Fruit fly (Drosophila melanogaster) whole organism, embryonic: ENCODE data around the gene Tpst.

ENCODE experiments used
- ATbp ChIP-seq: fragments of 200-800 bp; sonication (Bioruptor generic); optimal IDR thresholded peaks from 2 replicates; lab custom pipeline; 2017; ENCODE audit warnings: missing biosample characterization, mild to moderate bottlenecking, missing genetic modification characterization, missing genetic modification reagents
- Asciz ChIP-seq: fragments of 200-800 bp; sonication (Bioruptor generic); optimal IDR thresholded peaks from 2 replicates; lab custom pipeline; 2017; ENCODE audit warnings: missing biosample characterization, mild to moderate bottlenecking, missing genetic modification characterization, missing genetic modification reagents
- CG10366 ChIP-seq: fragments of 200-800 bp; sonication (Bioruptor generic); IDR thresholded peaks from 2 replicates; pipeline ENCODE4 v1.3.6; 2022; ENCODE audit warnings: missing biosample characterization, missing genetic modification characterization
- CG10543 ChIP-seq: fragments of 200-800 bp; sonication (Bioruptor generic); optimal IDR thresholded peaks from 3 replicates; lab custom pipeline; 2017; ENCODE audit warnings: missing biosample characterization, mild to moderate bottlenecking, missing genetic modification characterization, moderate library complexity
- CG10959 ChIP-seq: fragments of 200-800 bp; sonication (Bioruptor generic); IDR thresholded peaks from 2 replicates; pipeline ENCODE4 v1.3.6; 2022; ENCODE audit warnings: missing biosample characterization, missing genetic modification characterization
- CG14965 ChIP-seq: fragments of 200-800 bp; sonication (Bioruptor generic); optimal IDR thresholded peaks from 2 replicates; lab custom pipeline; 2016; ENCODE audit warnings: missing biosample characterization, missing genetic modification characterization, borderline replicate concordance
- CG1603 ChIP-seq: fragments of 200-800 bp; sonication (Bioruptor generic); optimal IDR thresholded peaks from 2 replicates; lab custom pipeline; 2019; ENCODE audit warnings: missing biosample characterization, mild to moderate bottlenecking, missing genetic modification characterization, moderate library complexity
- CG17612 ChIP-seq: fragments of 200-800 bp; sonication (Bioruptor generic); IDR thresholded peaks from 2 replicates; pipeline ENCODE4 v1.3.6; 2022; ENCODE audit warnings: missing biosample characterization, missing genetic modification characterization
- CG17829 ChIP-seq: fragments of 200-800 bp; optimal IDR thresholded peaks from 2 replicates; lab custom pipeline; 2019; ENCODE audit warnings: missing biosample characterization, mild to moderate bottlenecking, missing genetic modification characterization, moderate library complexity
- CG2116 ChIP-seq: fragments of 200-800 bp; sonication (Bioruptor generic); optimal IDR thresholded peaks from 3 replicates; lab custom pipeline; 2018; ENCODE audit warnings: missing biosample characterization, mild to moderate bottlenecking, missing genetic modification characterization
- CG30431 ChIP-seq: fragments of 200-800 bp; sonication (Bioruptor generic); optimal IDR thresholded peaks from 2 replicates; lab custom pipeline; 2017; ENCODE audit warnings: missing biosample characterization, missing genetic modification characterization
- CG34224 ChIP-seq: fragments of 200-800 bp; sonication (Bioruptor generic); IDR thresholded peaks from 3 replicates; pipeline ENCODE4 v1.3.6; 2022; ENCODE audit warnings: missing biosample characterization, missing genetic modification characterization; ENCODE audit not compliant: partially characterized antibody
- CG4328 ChIP-seq: fragments of 200-800 bp; sonication (Bioruptor generic); optimal IDR thresholded peaks from 3 replicates; lab custom pipeline; 2017; ENCODE audit warnings: missing biosample characterization, missing genetic modification reagents, missing genetic modification characterization
- CG5245 ChIP-seq: fragments of 200-800 bp; sonication (Bioruptor generic); optimal IDR thresholded peaks from 3 replicates; lab custom pipeline; 2016; ENCODE audit warnings: missing biosample characterization, missing genetic modification characterization
- CG6654 ChIP-seq: fragments of 200-800 bp; sonication (Bioruptor generic); optimal IDR thresholded peaks from 2 replicates; lab custom pipeline; 2017; ENCODE audit warnings: missing biosample characterization, mild to moderate bottlenecking, missing genetic modification characterization
- CG7987 ChIP-seq: fragments of 200-800 bp; sonication (Bioruptor generic); optimal IDR thresholded peaks from 2 replicates; lab custom pipeline; 2018; ENCODE audit warnings: missing biosample characterization, mild to moderate bottlenecking, missing genetic modification characterization, moderate library complexity
- CG8924 ChIP-seq: fragments of 200-800 bp; optimal IDR thresholded peaks from 3 replicates; lab custom pipeline; 2019; ENCODE audit warnings: missing biosample characterization, mild to moderate bottlenecking, missing genetic modification characterization, moderate library complexity
- CG9215 ChIP-seq: fragments of 200-800 bp; sonication (Bioruptor generic); IDR thresholded peaks from 2 replicates; pipeline ENCODE4 v1.3.6; 2022; ENCODE audit warnings: missing biosample characterization, missing genetic modification characterization
- CG9817 ChIP-seq: fragments of 200-800 bp; sonication (Bioruptor generic); optimal IDR thresholded peaks from 2 replicates; lab custom pipeline; 2018; ENCODE audit warnings: missing biosample characterization, mild to moderate bottlenecking, missing genetic modification characterization, moderate library complexity
- D19A ChIP-seq: fragments of 200-800 bp; optimal IDR thresholded peaks from 3 replicates; lab custom pipeline; 2019; ENCODE audit warnings: missing biosample characterization, mild to moderate bottlenecking, missing genetic modification characterization, moderate library complexity
- Dad ChIP-seq: fragments of 200-800 bp; sonication (Bioruptor generic); optimal IDR thresholded peaks from 3 replicates; lab custom pipeline; 2016; ENCODE audit warnings: missing biosample characterization, missing genetic modification characterization
- Dip2 ChIP-seq: fragments of 200-800 bp; sonication (Bioruptor generic); IDR thresholded peaks from 2 replicates; pipeline ENCODE4 v1.3.6; 2022; ENCODE audit warnings: missing biosample characterization, missing genetic modification characterization
- Dll ChIP-seq: fragments of 200-800 bp; sonication (Bioruptor generic); IDR thresholded peaks from 4 replicates; pipeline ENCODE4 v1.3.6; 2022; ENCODE audit warnings: missing biosample characterization, missing genetic modification characterization; ENCODE audit not compliant: partially characterized antibody
- Drgx ChIP-seq: fragments of 200-800 bp; sonication (Bioruptor generic); IDR thresholded peaks from 2 replicates; pipeline ENCODE4 v1.3.6; 2022; ENCODE audit warnings: missing biosample characterization, missing genetic modification characterization
- HLH3B ChIP-seq: fragments of 200-800 bp; sonication (Bioruptor generic); IDR thresholded peaks from 2 replicates; pipeline ENCODE4 v1.3.6; 2022; ENCODE audit warnings: missing biosample characterization, missing genetic modification characterization
- Hr51 ChIP-seq, 2 experiments: fragments of 200-800 bp; sonication (Bioruptor generic); optimal IDR thresholded peaks; 2 replicates in 1 of 2; 3 replicates in 1 of 2; lab custom pipeline; 2016 to 2018; ENCODE audit warnings: missing biosample characterization in 2 of 2, missing genetic modification characterization in 2 of 2, mild to moderate bottlenecking in 1 of 2, moderate library complexity in 1 of 2
- NK7.1 ChIP-seq: fragments of 200-800 bp; sonication (Bioruptor generic); optimal IDR thresholded peaks from 3 replicates; lab custom pipeline; 2016; ENCODE audit warnings: missing biosample characterization, missing genetic modification characterization
- Oaz ChIP-seq: fragments of 200-800 bp; sonication (Bioruptor generic); IDR thresholded peaks from 2 replicates; pipeline ENCODE4 v1.3.6; 2022; ENCODE audit warnings: missing biosample characterization, missing genetic modification characterization
- PHDP ChIP-seq: fragments of 200-800 bp; sonication (Bioruptor generic); optimal IDR thresholded peaks from 3 replicates; lab custom pipeline; 2018; ENCODE audit warnings: missing biosample characterization, mild to moderate bottlenecking, missing genetic modification characterization, moderate library complexity
- Sin3A ChIP-seq: fragments of >200 bp; optimal IDR thresholded peaks from 2 replicates; lab custom pipeline; 2018
- Vsx1 ChIP-seq: fragments of 200-800 bp; sonication (Bioruptor generic); optimal IDR thresholded peaks from 2 replicates; lab custom pipeline; 2017; ENCODE audit warnings: missing biosample characterization, mild to moderate bottlenecking, missing genetic modification characterization, missing genetic modification reagents
- al ChIP-seq: fragments of 200-800 bp; sonication (Bioruptor generic); IDR thresholded peaks from 2 replicates; pipeline ENCODE4 v1.3.6; 2022; ENCODE audit warnings: missing biosample characterization, missing genetic modification characterization
- az2 ChIP-seq: fragments of 200-800 bp; sonication (Bioruptor generic); optimal IDR thresholded peaks from 3 replicates; lab custom pipeline; 2016; ENCODE audit warnings: missing biosample characterization, missing genetic modification characterization
- croc ChIP-seq: fragments of 200-800 bp; sonication (Bioruptor generic); conservative IDR thresholded peaks from 3 replicates; pipeline ENCODE4 v1.3.6; 2022; ENCODE audit warnings: missing biosample characterization, missing genetic modification characterization
- dan ChIP-seq: fragments of 200-800 bp; sonication (Bioruptor generic); IDR thresholded peaks from 2 replicates; pipeline ENCODE4 v1.3.6; 2022; ENCODE audit warnings: missing biosample characterization, missing genetic modification characterization
- ind ChIP-seq: fragments of 200-800 bp; sonication (Bioruptor generic); optimal IDR thresholded peaks from 3 replicates; lab custom pipeline; 2016; ENCODE audit warnings: missing biosample characterization, missing genetic modification characterization
- knrl ChIP-seq: fragments of 200-800 bp; sonication (Bioruptor generic); IDR thresholded peaks from 3 replicates; pipeline ENCODE4 v1.3.6; 2022; ENCODE audit warnings: missing biosample characterization, missing genetic modification characterization; ENCODE audit not compliant: partially characterized antibody
- lmd ChIP-seq: fragments of 200-800 bp; sonication (Bioruptor generic); IDR thresholded peaks from 2 replicates; pipeline ENCODE4 v1.3.6; 2022; ENCODE audit warnings: missing biosample characterization, missing genetic modification characterization
- mirr ChIP-seq: fragments of 200-800 bp; sonication (Bioruptor generic); optimal IDR thresholded peaks from 3 replicates; lab custom pipeline; 2018; ENCODE audit warnings: missing biosample characterization, mild to moderate bottlenecking, missing genetic modification characterization
- nom ChIP-seq: fragments of 200-800 bp; sonication (Bioruptor generic); optimal IDR thresholded peaks from 2 replicates; lab custom pipeline; 2017; ENCODE audit warnings: missing biosample characterization, missing genetic modification characterization, mild to moderate bottlenecking, moderate library complexity, missing genetic modification reagents
- oc ChIP-seq: fragments of 200-800 bp; sonication (Bioruptor generic); optimal IDR thresholded peaks from 2 replicates; lab custom pipeline; 2018; ENCODE audit warnings: missing biosample characterization, mild to moderate bottlenecking, missing genetic modification characterization, moderate library complexity
- sc ChIP-seq, 3 experiments: fragments of >200 bp in 2 of 3; fragments of 200-800 bp in 1 of 3; sonication (Bioruptor generic) in 1 of 3; optimal IDR thresholded peaks; 2 replicates in 2 of 3; 3 replicates in 1 of 3; lab custom pipeline; 2017; ENCODE audit warnings: mild to moderate bottlenecking in 1 of 3, missing biosample characterization in 1 of 3, missing genetic modification characterization in 1 of 3, missing genetic modification reagents in 1 of 3
- sens-2 ChIP-seq: fragments of 200-800 bp; sonication (Bioruptor generic); IDR thresholded peaks from 2 replicates; pipeline ENCODE4 v1.3.6; 2022; ENCODE audit warnings: missing biosample characterization, missing genetic modification characterization
- so ChIP-seq: fragments of 200-800 bp; sonication (Bioruptor generic); IDR thresholded peaks from 3 replicates; pipeline ENCODE4 v1.3.6; 2022; ENCODE audit warnings: missing biosample characterization, missing genetic modification characterization
- stwl ChIP-seq: fragments of 200-800 bp; sonication (Bioruptor generic); optimal IDR thresholded peaks from 3 replicates; lab custom pipeline; 2018; ENCODE audit warnings: missing biosample characterization, mild to moderate bottlenecking, missing genetic modification characterization, moderate library complexity
- ttk ChIP-seq: fragments of 200-800 bp; sonication (Bioruptor generic); IDR thresholded peaks from 2 replicates; pipeline ENCODE4 v2.1.2; 2022; ENCODE audit warnings: missing biosample characterization, missing genetic modification characterization
- tx ChIP-seq: fragments of 200-800 bp; sonication (Bioruptor generic); optimal IDR thresholded peaks from 2 replicates; lab custom pipeline; 2016; ENCODE audit warnings: missing biosample characterization, missing genetic modification characterization
- wdn ChIP-seq: fragments of 200-800 bp; sonication (Bioruptor generic); IDR thresholded peaks from 2 replicates; pipeline ENCODE4 v1.3.6; 2022; ENCODE audit warnings: missing biosample characterization, missing genetic modification characterization
- wek ChIP-seq: fragments of 200-800 bp; sonication (Bioruptor generic); optimal IDR thresholded peaks from 3 replicates; lab custom pipeline; 2018; ENCODE audit warnings: missing biosample characterization, mild to moderate bottlenecking, missing genetic modification characterization, moderate library complexity
- zen ChIP-seq: fragments of 200-800 bp; sonication (Bioruptor generic); optimal IDR thresholded peaks from 3 replicates; lab custom pipeline; 2018; ENCODE audit warnings: missing biosample characterization, mild to moderate bottlenecking, missing genetic modification characterization, moderate library complexity

Gene Tpst

DNA sequence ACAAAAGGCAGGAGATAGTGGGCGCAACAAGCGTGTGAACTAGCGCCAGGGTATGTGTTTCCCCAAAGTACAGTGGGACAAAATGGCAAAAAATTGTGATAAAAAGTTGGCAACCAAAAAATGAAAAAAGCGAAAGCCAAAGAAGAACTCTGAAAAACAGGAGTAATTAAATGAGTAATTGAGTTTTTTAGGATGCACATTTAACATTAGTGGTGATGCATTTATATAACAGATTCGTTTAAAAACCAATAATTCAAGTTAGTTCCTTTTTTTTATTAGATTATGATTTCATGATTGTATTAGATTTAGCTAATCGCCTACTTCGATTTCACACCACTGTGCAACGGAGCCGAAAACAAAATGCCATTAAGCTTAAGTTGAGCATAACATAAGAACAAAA, 8.8 kb downstream of the Tpst start (continued):
- TF ChIP-seq so (GFP tag; lab: Robert Waterston, UW), result 0 out of 3 replicates have a peak, but pooled peaks have one; percentile 42
- peak; percentile 24 to 68 for TF ChIP-seq Hr51 (GFP tag; optimal IDR thresholded peaks at IDR 0.05; lab: Kevin White, UChicago)
- TF ChIP-seq CG17829 (tag; lab: Kevin White, UChicago), result peak; percentile 52
- no peak for TF ChIP-seq ttk
- TF ChIP-seq Sin3A (lab: Kevin White, UChicago), result no peak
- TF ChIP-seq lmd (GFP tag; lab: Robert Waterston, UW), result peak; percentile 54
- TF ChIP-seq CG10366 (GFP tag; lab: Robert Waterston, UW), result peak; percentile 43
- peak; percentile 43 for TF ChIP-seq CG5245 (GFP tag; lab: Kevin White, UChicago)
- peak; percentile 61 for TF ChIP-seq az2 (GFP tag; lab: Kevin White, UChicago)
- TF ChIP-seq ind (GFP tag; lab: Kevin White, UChicago), result peak; percentile 49
- no peak for TF ChIP-seq knrl (GFP tag; lab: Robert Waterston, UW)
- TF ChIP-seq dan, result no peak
- no peak for TF ChIP-seq mirr (GFP tag; lab: Kevin White, UChicago)
- TF ChIP-seq sens-2 (GFP tag; lab: Robert Waterston, UW), result no peak
- no peak for TF ChIP-seq CG10959 (GFP tag; lab: Robert Waterston, UW)
- peak; percentile 24; the same call in 1 of the 2 replicates for TF ChIP-seq CG9215 (GFP tag; lab: Robert Waterston, UW)
- TF ChIP-seq CG4328 (GFP tag; lab: Kevin White, UChicago), result no peak
- no peak for TF ChIP-seq Dll (GFP tag; lab: Robert Waterston, UW)
- peak; percentile 48 for TF ChIP-seq ATbp (GFP tag; lab: Kevin White, UChicago)
- TF ChIP-seq Oaz (GFP tag; lab: Robert Waterston, UW), result no peak
- TF ChIP-seq wek (GFP tag; lab: Kevin White, UChicago), result no peak
- TF ChIP-seq sc (optimal IDR thresholded peaks at IDR 0.05; lab: Kevin White, UChicago), result no peak
- peak; percentile 32 for TF ChIP-seq sc (GFP tag; optimal IDR thresholded peaks at IDR 0.05; lab: Kevin White, UChicago)
- peak; percentile 10 for TF ChIP-seq CG9817 (tag; lab: Kevin White, UChicago)
- TF ChIP-seq HLH3B (GFP tag; lab: Robert Waterston, UW), result 0 out of 2 replicates have a peak, but pooled peaks have one; percentile 27
- TF ChIP-seq zen (tag; lab: Kevin White, UChicago), result no peak
- peak; percentile 30; the same call in 1 of the 2 replicates for TF ChIP-seq al
- peak; percentile 45 for TF ChIP-seq Vsx1 (GFP tag; lab: Kevin White, UChicago)
- peak; percentile 47 for TF ChIP-seq CG8924 (tag; lab: Kevin White, UChicago)
- no peak for TF ChIP-seq CG7987 (GFP tag; lab: Kevin White, UChicago)
- TF ChIP-seq CG14965, result no peak
- no peak for TF ChIP-seq wdn (GFP tag; lab: Robert Waterston, UW)
- no peak for TF ChIP-seq nom (GFP tag; lab: Kevin White, UChicago)
- TF ChIP-seq Dad, result peak; percentile 1
- TF ChIP-seq PHDP (tag; lab: Kevin White, UChicago), result peak; percentile 71
- TF ChIP-seq stwl (tag; lab: Kevin White, UChicago), result no peak
- TF ChIP-seq CG1603 (tag; lab: Kevin White, UChicago), result no peak
- peak; percentile 25 for TF ChIP-seq CG30431 (GFP tag; lab: Kevin White, UChicago)
- TF ChIP-seq NK7.1 (GFP tag; lab: Kevin White, UChicago), result no peak
- no peak for TF ChIP-seq CG2116 (GFP tag; lab: Kevin White, UChicago)
- peak; percentile 20; the same call in 1 of the 3 replicates for TF ChIP-seq croc (GFP tag; lab: Robert Waterston, UW)
- TF ChIP-seq CG10543 (GFP tag; lab: Kevin White, UChicago), result no peak
- peak; percentile 51 for TF ChIP-seq CG6654
- TF ChIP-seq CG34224 (GFP tag; lab: Robert Waterston, UW), result no peak
- TF ChIP-seq Asciz (GFP tag; lab: Kevin White, UChicago), result peak; percentile 38
- TF ChIP-seq Dip2 (GFP tag; lab: Robert Waterston, UW), result no peak
- TF ChIP-seq D19A (tag; lab: Kevin White, UChicago), result peak; percentile 56
- 0 out of 2 replicates have a peak, but pooled peaks have one; percentile 39 for TF ChIP-seq Drgx (GFP tag; lab: Robert Waterston, UW)
- peak; percentile 35 for TF ChIP-seq tx (GFP tag; lab: Kevin White, UChicago)
- no peak for TF ChIP-seq oc
- no peak for TF ChIP-seq CG17612
